Worm (Caenorhabditis elegans) whole organism, L3 larva: ENCODE results near the gene vep-2.

Source experiments
- R02D3.7 ChIP-seq: fragments of 150-350 bp; optimal IDR thresholded peaks from 2 replicates; lab custom pipeline; 2014; ENCODE audit warnings: missing biosample characterization, missing genetic modification characterization
- egl-27 ChIP-seq: sonication (generic microtip); optimal IDR thresholded peaks from 4 replicates; lab custom pipeline; 2017; ENCODE audit warnings: missing biosample characterization, missing genetic modification reagents, missing genetic modification characterization
- egl-5 ChIP-seq: fragments of 150-350 bp; optimal IDR thresholded peaks from 2 replicates; lab custom pipeline; 2017; ENCODE audit warnings: missing biosample characterization, missing genetic modification reagents, missing genetic modification characterization, inconsistent platforms
- nfya-1 ChIP-seq: sonication (generic microtip); optimal IDR thresholded peaks from 2 replicates; lab custom pipeline; 2017; ENCODE audit warnings: missing genetic modification characterization, mild to moderate bottlenecking, missing compliant biosample characterization, antibody characterized with exemption, moderate library complexity; ENCODE audit not compliant: insufficient read depth
- nhr-28 ChIP-seq: fragments of 150-350 bp; optimal IDR thresholded peaks from 2 replicates; lab custom pipeline; 2014; ENCODE audit warnings: missing biosample characterization, missing genetic modification characterization
- ztf-4 ChIP-seq: fragments of 150-350 bp; optimal IDR thresholded peaks from 2 replicates; lab custom pipeline; 2014; ENCODE audit warnings: missing biosample characterization, missing genetic modification characterization

DNA sequence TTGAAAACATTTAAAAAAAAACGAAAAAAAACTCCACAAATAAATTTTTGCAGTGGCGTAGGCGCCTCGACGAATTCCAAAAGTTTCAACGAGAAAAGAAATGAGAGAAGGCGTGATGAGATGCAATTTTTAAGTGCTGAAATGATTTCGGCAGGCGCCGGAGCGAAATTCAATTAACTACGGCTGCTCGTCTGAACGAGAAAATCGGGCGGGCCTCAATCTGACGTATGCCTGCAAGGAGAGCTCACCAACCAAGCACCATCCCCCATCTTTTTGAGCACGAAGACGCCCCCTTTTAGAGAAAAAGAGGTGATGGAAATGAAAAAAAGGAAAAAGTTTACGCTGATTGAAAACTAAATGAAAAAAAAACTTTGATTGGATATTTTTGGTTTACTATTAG is 6.7 kb downstream of the vep-2 start:
- no peak for TF ChIP-seq nfya-1 (tag; lab: Kevin White, UChicago)
- TF ChIP-seq R02D3.7 (tag; lab: Kevin White, UChicago): no peak
- no peak for TF ChIP-seq egl-27
- no peak for TF ChIP-seq egl-5 (tag; lab: Kevin White, UChicago)
- TF ChIP-seq ztf-4 (tag; lab: Kevin White, UChicago): no peak
- no peak for TF ChIP-seq nhr-28 (tag; lab: Kevin White, UChicago)
